Worm (Caenorhabditis elegans): ENCODE measurements around the gene dpy-7.

DNA sequence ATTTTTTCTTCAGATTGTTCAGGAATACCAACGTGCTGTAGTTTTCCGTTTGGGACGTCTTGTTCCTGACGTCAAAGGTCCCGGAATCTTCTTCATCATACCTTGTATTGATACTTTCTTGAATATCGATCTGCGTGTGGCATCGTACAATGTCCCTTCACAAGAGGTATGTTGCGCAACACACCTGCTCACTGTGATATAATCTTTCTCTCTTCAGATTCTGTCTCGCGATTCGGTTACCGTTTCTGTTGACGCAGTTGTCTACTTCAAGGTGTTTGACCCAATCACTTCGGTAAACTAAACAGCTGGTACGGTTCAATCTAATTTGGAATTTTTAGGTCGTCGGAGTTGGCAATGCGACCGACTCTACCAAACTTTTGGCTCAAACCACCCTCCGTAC lies 25.8 kb upstream of the dpy-7 start:
- TF ChIP-seq unc-62 (GFP tag; optimal IDR thresholded peaks at IDR 0.05): no peak
- TF ChIP-seq unc-39 (tag; optimal IDR thresholded peaks at IDR 0.05): no peak
- no peak for TF ChIP-seq fkh-2 (tag; optimal IDR thresholded peaks at IDR 0.05)
- TF ChIP-seq pqm-1 (tag; optimal IDR thresholded peaks at IDR 0.05): no peak
- no peak for TF ChIP-seq fos-1 (tag; optimal IDR thresholded peaks at IDR 0.05)
- TF ChIP-seq nfya-1 (tag; optimal IDR thresholded peaks at IDR 0.05; ENCODE audit: insufficient read depth): no peak
- TF ChIP-seq aly-2 (tag; optimal IDR thresholded peaks at IDR 0.05): no peak
- TF ChIP-seq skn-1 (tag; optimal IDR thresholded peaks at IDR 0.05): no peak
- no peak for TF ChIP-seq pha-4 (tag; optimal IDR thresholded peaks at IDR 0.05)
- no peak for TF ChIP-seq ZK546.5 (tag; optimal IDR thresholded peaks at IDR 0.05)
- no peak for TF ChIP-seq daf-12 (tag; optimal IDR thresholded peaks at IDR 0.05)
- TF ChIP-seq nhr-12 (tag; optimal IDR thresholded peaks at IDR 0.05): no peak
- no peak for TF ChIP-seq fkh-10 (GFP tag; optimal IDR thresholded peaks at IDR 0.05)

All from whole organism, L3 larva.